Fruit fly (Drosophila melanogaster): ENCODE measurements around the gene FASN1.
A peak's percentile ranks its signal among the peaks of the same experiment; 100 is the strongest.

Gene FASN1

DNA sequence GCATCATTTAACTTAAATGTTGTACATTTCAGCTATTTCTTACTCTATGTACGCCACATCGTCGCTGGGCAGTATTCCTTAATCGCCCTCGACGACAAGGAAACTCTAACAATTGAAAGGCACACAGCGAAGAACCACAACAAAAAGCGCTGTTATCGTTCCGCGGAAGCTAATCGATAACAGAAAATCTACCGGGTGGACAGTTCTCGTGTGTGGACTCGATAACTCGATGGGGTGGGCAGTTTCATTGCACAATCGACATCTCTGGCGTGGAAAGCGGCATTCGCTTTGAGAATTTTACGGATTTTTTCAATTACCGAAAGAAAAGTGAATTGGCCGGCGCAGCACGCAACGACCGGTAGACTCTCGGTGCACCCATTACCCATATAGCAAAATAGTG is 33.4 kb upstream of the FASN1 start, which contains the start of the genes alpha4GT1 and Prp40 (continued):
- no peak for TF ChIP-seq Mes4 (GFP tag; optimal IDR thresholded peaks at IDR 0.05)
- peak; percentile 70 for TF ChIP-seq CG6254 (GFP tag; optimal IDR thresholded peaks at IDR 0.05)
- TF ChIP-seq CG4328 (GFP tag; optimal IDR thresholded peaks at IDR 0.05), result no peak
- no peak for TF ChIP-seq CG11093 (GFP tag; IDR thresholded peaks at IDR 0.05)
- TF ChIP-seq Dp (GFP tag; optimal IDR thresholded peaks at IDR 0.05), result peak; percentile 53
- no peak for TF ChIP-seq CG12942 (GFP tag; optimal IDR thresholded peaks at IDR 0.05)
- TF ChIP-seq CG17186 (GFP tag; optimal IDR thresholded peaks at IDR 0.05), result peak; percentile 73
- TF ChIP-seq slbo (GFP tag; IDR thresholded peaks at IDR 0.05), result no peak
- no peak for TF ChIP-seq stc (GFP tag; IDR thresholded peaks at IDR 0.05)
- TF ChIP-seq seq (GFP tag; IDR thresholded peaks at IDR 0.05), result no peak
- no peak for TF ChIP-seq CG1792 (GFP tag; optimal IDR thresholded peaks at IDR 0.05)
- no peak for TF ChIP-seq CG32767 (GFP tag; IDR thresholded peaks at IDR 0.05)
- TF ChIP-seq Eip74EF (GFP tag; optimal IDR thresholded peaks at IDR 0.05), result no peak
- TF ChIP-seq yki (optimal IDR thresholded peaks at IDR 0.05), result no peak
- TF ChIP-seq Dad (GFP tag; optimal IDR thresholded peaks at IDR 0.05), result no peak
- no peak for TF ChIP-seq gcm2 (GFP tag; optimal IDR thresholded peaks at IDR 0.05)
- TF ChIP-seq CG1024 (GFP tag; IDR thresholded peaks at IDR 0.05), result no peak
- no peak for TF ChIP-seq CG10267 (tag; optimal IDR thresholded peaks at IDR 0.05)
- no peak for TF ChIP-seq CG3281 (GFP tag; optimal IDR thresholded peaks at IDR 0.05)
- TF ChIP-seq CG8089 (GFP tag; optimal IDR thresholded peaks at IDR 0.05), result no peak
- no peak for TF ChIP-seq CG9437 (GFP tag; optimal IDR thresholded peaks at IDR 0.05)
- no peak for TF ChIP-seq CG17359 (tag; optimal IDR thresholded peaks at IDR 0.05)
- no peak for TF ChIP-seq so (GFP tag; IDR thresholded peaks at IDR 0.05)
- TF ChIP-seq Scr (GFP tag; IDR thresholded peaks at IDR 0.05; ENCODE audit: partially characterized antibody), result peak; percentile 73
- no peak for TF ChIP-seq peb (GFP tag; IDR thresholded peaks at IDR 0.05)
- TF ChIP-seq Side (GFP tag; optimal IDR thresholded peaks at IDR 0.05), result no peak
- no peak for TF ChIP-seq CG10274 (GFP tag; optimal IDR thresholded peaks at IDR 0.05)
- TF ChIP-seq phol (tag; optimal IDR thresholded peaks at IDR 0.05), result no peak
- TF ChIP-seq Drgx (GFP tag; IDR thresholded peaks at IDR 0.05), result no peak
- TF ChIP-seq CG18011 (GFP tag; optimal IDR thresholded peaks at IDR 0.05), result no peak
- no peak for TF ChIP-seq Hand (GFP tag; optimal IDR thresholded peaks at IDR 0.05)
- no peak for TF ChIP-seq cato (GFP tag; optimal IDR thresholded peaks at IDR 0.05; ENCODE audit: borderline replicate concordance)
- peak; percentile 27 for TF ChIP-seq gfzf (GFP tag; optimal IDR thresholded peaks at IDR 0.05)
- no peak for TF ChIP-seq CkIIα-i1 (GFP tag; IDR thresholded peaks at IDR 0.05)

DNA sequence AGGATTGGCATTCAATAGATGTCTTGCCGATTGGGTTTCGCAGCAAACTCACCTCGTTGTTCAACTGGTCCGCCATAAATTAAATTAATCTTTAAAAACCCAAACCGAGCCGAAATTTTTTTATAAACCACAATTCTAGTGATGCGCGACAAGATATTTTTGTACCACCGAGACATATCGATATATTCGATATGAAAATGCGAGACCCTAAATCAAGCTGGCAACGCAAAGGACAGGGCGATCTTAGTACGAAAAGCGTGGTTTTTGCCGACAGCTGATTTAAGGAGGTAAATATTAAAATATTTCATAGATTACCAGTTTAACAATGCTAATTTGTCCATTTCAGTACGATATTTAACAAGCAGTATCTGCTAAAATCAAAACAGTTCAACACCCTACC is 27.4 kb upstream of the FASN1 start, which contains the start of the genes Sf3b2 and CG17219:
TSS of gene Sf3b2 (minus strand) at position 157 of the 400 bp plus-strand sequence.
TSS of gene CG17219 (plus strand) at position 242 of the 400 bp plus-strand sequence.
- TF ChIP-seq gro (GFP tag; optimal IDR thresholded peaks at IDR 0.05), result peak; percentile 24
- peak; percentile 49; the same call in 1 of the 3 replicates for TF ChIP-seq CG7963 (GFP tag; IDR thresholded peaks at IDR 0.05; ENCODE audit: partially characterized antibody)
- TF ChIP-seq CG12769 (tag; optimal IDR thresholded peaks at IDR 0.05), result no peak
- TF ChIP-seq Opbp (GFP tag; IDR thresholded peaks at IDR 0.05; ENCODE audit: partially characterized antibody), result peak; percentile 77
- TF ChIP-seq eve (GFP tag; optimal IDR thresholded peaks at IDR 0.05), result no peak
- peak; percentile 25; the same call in 1 of the 2 replicates for TF ChIP-seq sob (GFP tag; IDR thresholded peaks at IDR 0.05)
- no peak for TF ChIP-seq CG1832 (GFP tag; optimal IDR thresholded peaks at IDR 0.05)
- TF ChIP-seq CG10543 (GFP tag; optimal IDR thresholded peaks at IDR 0.05), result no peak
- peak; percentile 45 for TF ChIP-seq Sry-β (GFP tag; optimal IDR thresholded peaks at IDR 0.05)
- no peak for TF ChIP-seq dmrt99B (tag; optimal IDR thresholded peaks at IDR 0.05)
- TF ChIP-seq danr (GFP tag; IDR thresholded peaks at IDR 0.05), result no peak
- TF ChIP-seq CG2120 (GFP tag; optimal IDR thresholded peaks at IDR 0.05), result peak; percentile 49
- peak; percentile 33 for TF ChIP-seq CG10267 (tag; optimal IDR thresholded peaks at IDR 0.05)
- TF ChIP-seq Mrtf (GFP tag; IDR thresholded peaks at IDR 0.05), result no peak
- TF ChIP-seq dm (GFP tag; optimal IDR thresholded peaks at IDR 0.05), result peak; percentile 91
- TF ChIP-seq CG2116 (GFP tag; optimal IDR thresholded peaks at IDR 0.05), result peak; percentile 56
- no peak for TF ChIP-seq NFAT (GFP tag; IDR thresholded peaks at IDR 0.05)
- TF ChIP-seq Myb (GFP tag; optimal IDR thresholded peaks at IDR 0.05), result peak; percentile 78
- TF ChIP-seq CG14860 (GFP tag; IDR thresholded peaks at IDR 0.05; ENCODE audit: partially characterized antibody), result 0 out of 3 replicates have a peak, but pooled peaks have one; percentile 50
- no peak for TF ChIP-seq CG17359 (tag; optimal IDR thresholded peaks at IDR 0.05)
- TF ChIP-seq Spps (tag; optimal IDR thresholded peaks at IDR 0.05), result no peak
